Fruit fly (Drosophila melanogaster) whole organism, embryonic: ENCODE data around the gene TBC1d7.
A peak's percentile ranks its signal among the peaks of the same experiment; 100 is the strongest.

Experiments used
- CG10274 ChIP-seq: fragments of 200-800 bp; sonication (Bioruptor generic); optimal IDR thresholded peaks from 3 replicates; lab custom pipeline; 2017; ENCODE audit warnings: missing biosample characterization, mild to moderate bottlenecking, missing genetic modification characterization
- CG10462 ChIP-seq: fragments of 200-800 bp; sonication (Bioruptor generic); optimal IDR thresholded peaks from 2 replicates; lab custom pipeline; 2016; ENCODE audit warnings: missing biosample characterization, missing genetic modification characterization
- CG11247 ChIP-seq: fragments of 200-800 bp; sonication (Bioruptor generic); IDR thresholded peaks from 2 replicates; pipeline ENCODE4 v1.3.6; 2022; ENCODE audit warnings: missing biosample characterization, missing genetic modification characterization
- CG12155 ChIP-seq: fragments of 200-800 bp; sonication (Bioruptor generic); optimal IDR thresholded peaks from 3 replicates; lab custom pipeline; 2016; ENCODE audit warnings: missing biosample characterization, missing genetic modification characterization
- CG13287 ChIP-seq: fragments of 200-800 bp; sonication (Bioruptor generic); IDR thresholded peaks from 2 replicates; pipeline ENCODE4 v1.3.6; 2022; ENCODE audit warnings: missing biosample characterization, missing genetic modification characterization; ENCODE audit not compliant: partially characterized antibody
- CG15601 ChIP-seq: fragments of 200-800 bp; sonication (Bioruptor generic); optimal IDR thresholded peaks from 3 replicates; lab custom pipeline; 2019; ENCODE audit warnings: missing biosample characterization, mild to moderate bottlenecking, missing genetic modification characterization, moderate library complexity
- CG15696 ChIP-seq: fragments of 200-800 bp; sonication (Bioruptor generic); optimal IDR thresholded peaks from 2 replicates; lab custom pipeline; 2019; ENCODE audit warnings: missing biosample characterization, mild to moderate bottlenecking, missing genetic modification characterization, moderate library complexity
- CG17385 ChIP-seq: fragments of 200-800 bp; sonication (Bioruptor generic); optimal IDR thresholded peaks from 3 replicates; lab custom pipeline; 2018; ENCODE audit warnings: missing biosample characterization, mild to moderate bottlenecking, missing genetic modification characterization
- CG17802 ChIP-seq: fragments of 200-800 bp; sonication (Bioruptor generic); optimal IDR thresholded peaks from 2 replicates; lab custom pipeline; 2018; ENCODE audit warnings: missing biosample characterization, mild to moderate bottlenecking, missing genetic modification characterization, moderate library complexity
- CG18262 ChIP-seq: fragments of 200-800 bp; optimal IDR thresholded peaks from 3 replicates; lab custom pipeline; 2019; ENCODE audit warnings: missing biosample characterization, mild to moderate bottlenecking, missing genetic modification characterization, moderate library complexity
- CG18599 ChIP-seq: fragments of 200-800 bp; sonication (Bioruptor generic); optimal IDR thresholded peaks from 3 replicates; lab custom pipeline; 2017; ENCODE audit warnings: missing biosample characterization, missing genetic modification characterization, mild to moderate bottlenecking, moderate library complexity, missing genetic modification reagents
- CG30020 ChIP-seq: fragments of 200-800 bp; optimal IDR thresholded peaks from 2 replicates; lab custom pipeline; 2019; ENCODE audit warnings: missing biosample characterization, mild to moderate bottlenecking, missing genetic modification characterization, moderate library complexity
- CG30403 ChIP-seq: fragments of 200-800 bp; sonication (Bioruptor generic); optimal IDR thresholded peaks from 3 replicates; lab custom pipeline; 2016; ENCODE audit warnings: missing biosample characterization, missing genetic modification characterization
- CG6175 ChIP-seq: fragments of 200-800 bp; sonication (Bioruptor generic); IDR thresholded peaks from 3 replicates; pipeline ENCODE4 v1.3.6; 2022; ENCODE audit warnings: missing biosample characterization, missing genetic modification characterization
- CG6765 ChIP-seq: fragments of 200-800 bp; sonication (Bioruptor generic); optimal IDR thresholded peaks from 3 replicates; lab custom pipeline; 2017; ENCODE audit warnings: missing biosample characterization, mild to moderate bottlenecking, missing genetic modification characterization
- CG6813 ChIP-seq: fragments of 200-800 bp; sonication (Bioruptor generic); optimal IDR thresholded peaks from 2 replicates; lab custom pipeline; 2017; ENCODE audit warnings: missing biosample characterization, missing genetic modification characterization, mild to moderate bottlenecking, moderate library complexity, missing genetic modification reagents
- CG8388 ChIP-seq: fragments of 200-800 bp; sonication (Bioruptor generic); optimal IDR thresholded peaks from 2 replicates; lab custom pipeline; 2019; ENCODE audit warnings: missing biosample characterization, mild to moderate bottlenecking, missing genetic modification characterization, moderate library complexity
- CG9609 ChIP-seq: fragments of 200-800 bp; sonication (Bioruptor generic); optimal IDR thresholded peaks from 3 replicates; lab custom pipeline; 2016; ENCODE audit warnings: missing biosample characterization, missing genetic modification characterization
- Drgx ChIP-seq: fragments of 200-800 bp; sonication (Bioruptor generic); IDR thresholded peaks from 2 replicates; pipeline ENCODE4 v1.3.6; 2022; ENCODE audit warnings: missing biosample characterization, missing genetic modification characterization
- E2f1 ChIP-seq: fragments of 200-800 bp; sonication (Bioruptor generic); IDR thresholded peaks from 2 replicates; pipeline ENCODE4 v1.3.6; 2022; ENCODE audit warnings: missing biosample characterization, missing genetic modification characterization
- Ets65A ChIP-seq: fragments of 200-800 bp; sonication (Bioruptor generic); peaks from one replicate; lab custom pipeline; 2016; ENCODE audit warnings: missing biosample characterization, missing genetic modification characterization
- Med ChIP-seq: fragments of 200-800 bp; sonication (Bioruptor generic); peaks from one replicate; lab custom pipeline; 2016; ENCODE audit warnings: missing biosample characterization, missing genetic modification characterization, mild to moderate bottlenecking, inconsistent platforms, moderate library complexity
- Mrtf ChIP-seq: fragments of 200-800 bp; sonication (Bioruptor generic); IDR thresholded peaks from 3 replicates; pipeline ENCODE4 v1.3.6; 2022; ENCODE audit warnings: missing biosample characterization, missing genetic modification characterization
- Ptx1 ChIP-seq: fragments of 200-800 bp; sonication (Bioruptor generic); IDR thresholded peaks from 2 replicates; pipeline ENCODE4 v1.3.6; 2022; ENCODE audit warnings: missing biosample characterization, missing genetic modification characterization
- Ssrp ChIP-seq: fragments of 200-800 bp; sonication (Bioruptor generic); optimal IDR thresholded peaks from 2 replicates; lab custom pipeline; 2018; ENCODE audit warnings: missing biosample characterization, mild to moderate bottlenecking, missing genetic modification characterization, moderate library complexity
- az2 ChIP-seq: fragments of 200-800 bp; sonication (Bioruptor generic); optimal IDR thresholded peaks from 3 replicates; lab custom pipeline; 2016; ENCODE audit warnings: missing biosample characterization, missing genetic modification characterization
- bcd ChIP-seq: fragments of 200-800 bp; sonication (Bioruptor generic); optimal IDR thresholded peaks from 2 replicates; lab custom pipeline; 2017; ENCODE audit warnings: missing biosample characterization, mild to moderate bottlenecking, missing genetic modification characterization
- bowl ChIP-seq: fragments of 200-800 bp; sonication (Bioruptor generic); IDR thresholded peaks from 2 replicates; pipeline ENCODE4 v1.3.6; 2022; ENCODE audit warnings: missing biosample characterization, missing genetic modification characterization
- bsh ChIP-seq, 2 experiments: fragments of 200-800 bp; sonication (Bioruptor generic); optimal IDR thresholded peaks; 2 replicates each; lab custom pipeline; 2017 to 2018; ENCODE audit warnings: mild to moderate bottlenecking in 2 of 2, missing biosample characterization in 2 of 2, missing genetic modification characterization in 2 of 2, moderate library complexity in 1 of 2
- cato ChIP-seq: fragments of 200-800 bp; sonication (Bioruptor generic); optimal IDR thresholded peaks from 2 replicates; lab custom pipeline; 2016; ENCODE audit warnings: missing biosample characterization, missing genetic modification characterization, borderline replicate concordance
- disco-r ChIP-seq: fragments of 200-800 bp; sonication (Bioruptor generic); optimal IDR thresholded peaks from 2 replicates; lab custom pipeline; 2016; ENCODE audit warnings: missing biosample characterization, missing genetic modification characterization
- dpn ChIP-seq, 2 experiments: fragments of 200-800 bp; sonication (Bioruptor generic); optimal IDR thresholded peaks; 3 replicates each; lab custom pipeline; 2016; ENCODE audit warnings: missing biosample characterization in 2 of 2, missing genetic modification characterization in 2 of 2
- gce ChIP-seq: fragments of 200-800 bp; sonication (Bioruptor generic); IDR thresholded peaks from 3 replicates; pipeline ENCODE4 v1.3.6; 2022; ENCODE audit warnings: missing biosample characterization, missing genetic modification characterization
- gt ChIP-seq: fragments of 200-800 bp; sonication (Bioruptor generic); IDR thresholded peaks from 2 replicates; pipeline ENCODE4 v1.3.6; 2022; ENCODE audit warnings: missing biosample characterization, missing genetic modification characterization
- jumu ChIP-seq: fragments of 200-800 bp; sonication (Bioruptor generic); optimal IDR thresholded peaks from 3 replicates; lab custom pipeline; 2016; ENCODE audit warnings: missing biosample characterization, missing genetic modification characterization
- knrl ChIP-seq: fragments of 200-800 bp; sonication (Bioruptor generic); IDR thresholded peaks from 3 replicates; pipeline ENCODE4 v1.3.6; 2022; ENCODE audit warnings: missing biosample characterization, missing genetic modification characterization; ENCODE audit not compliant: partially characterized antibody
- lbe ChIP-seq: fragments of 200-800 bp; sonication (Bioruptor generic); optimal IDR thresholded peaks from 2 replicates; lab custom pipeline; 2016; ENCODE audit warnings: missing biosample characterization, mild to moderate bottlenecking, missing genetic modification characterization
- lmd ChIP-seq: fragments of 200-800 bp; sonication (Bioruptor generic); IDR thresholded peaks from 2 replicates; pipeline ENCODE4 v1.3.6; 2022; ENCODE audit warnings: missing biosample characterization, missing genetic modification characterization
- repo ChIP-seq: fragments of 200-800 bp; sonication (Bioruptor generic); optimal IDR thresholded peaks from 2 replicates; lab custom pipeline; 2016; ENCODE audit warnings: missing biosample characterization, missing genetic modification characterization
- rib ChIP-seq: fragments of 200-800 bp; sonication (Bioruptor generic); IDR thresholded peaks from 2 replicates; pipeline ENCODE4 v1.3.6; 2022; ENCODE audit warnings: missing biosample characterization, missing genetic modification characterization
- sens ChIP-seq: fragments of 200-800 bp; sonication (Bioruptor generic); peaks from one replicate; lab custom pipeline; 2016; ENCODE audit warnings: missing biosample characterization, missing genetic modification characterization
- sisA ChIP-seq: fragments of 200-800 bp; sonication (Bioruptor generic); IDR thresholded peaks from 2 replicates; pipeline ENCODE4 v1.3.6; 2022; ENCODE audit warnings: missing biosample characterization, missing genetic modification characterization
- slbo ChIP-seq: fragments of 200-800 bp; sonication (Bioruptor generic); IDR thresholded peaks from 2 replicates; pipeline ENCODE4 v1.3.6; 2022; ENCODE audit warnings: missing biosample characterization, missing genetic modification characterization
- zfh1 ChIP-seq: fragments of 200-800 bp; sonication (Bioruptor generic); IDR thresholded peaks from 3 replicates; pipeline ENCODE4 v1.3.6; 2022; ENCODE audit warnings: missing biosample characterization, missing genetic modification characterization

The TBC1d7 gene

DNA sequence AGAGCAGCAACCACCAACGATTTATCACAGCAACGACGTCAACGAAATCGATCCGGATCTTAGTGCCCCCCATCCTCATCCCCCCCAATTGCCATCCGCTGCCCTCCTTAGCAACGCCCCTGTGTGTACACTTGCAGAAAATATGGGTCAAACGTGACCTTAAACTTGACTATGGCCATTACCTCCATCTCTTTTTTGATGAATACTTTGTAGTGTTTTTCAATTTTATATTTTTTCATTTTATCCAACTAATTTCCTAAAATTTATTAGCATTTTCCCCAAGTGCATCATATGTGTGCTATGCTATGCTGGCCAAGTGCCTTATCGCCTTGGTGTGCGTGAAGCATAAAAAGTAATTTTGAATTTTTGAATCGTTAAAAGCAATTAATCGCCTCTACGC, 18.6 kb upstream of the TBC1d7 start (continued):
- TF ChIP-seq CG17802 (tag; lab: Kevin White, UChicago) (peak; percentile 4), bsh (GFP tag; optimal IDR thresholded peaks at IDR 0.05; lab: Kevin White, UChicago) (peak; percentile 30 to 58), CG6813 (GFP tag; lab: Kevin White, UChicago) (no peak), CG6765 (GFP tag; lab: Kevin White, UChicago) (no peak), zfh1 (GFP tag; lab: Robert Waterston, UW) (peak; percentile 53; the same call in 1 of the 3 replicates), sens (GFP tag; lab: Kevin White, UChicago) (peak; percentile 82), CG10462 (GFP tag; lab: Kevin White, UChicago) (no peak), CG11247 (0 out of 2 replicates have a peak, but pooled peaks have one; percentile 14), bcd (GFP tag; lab: Kevin White, UChicago) (peak; percentile 26), E2f1 (GFP tag; lab: Robert Waterston, UW) (peak; percentile 58), repo (GFP tag; lab: Kevin White, UChicago) (no peak), lmd (peak; percentile 33; the same call in 1 of the 2 replicates)

DNA sequence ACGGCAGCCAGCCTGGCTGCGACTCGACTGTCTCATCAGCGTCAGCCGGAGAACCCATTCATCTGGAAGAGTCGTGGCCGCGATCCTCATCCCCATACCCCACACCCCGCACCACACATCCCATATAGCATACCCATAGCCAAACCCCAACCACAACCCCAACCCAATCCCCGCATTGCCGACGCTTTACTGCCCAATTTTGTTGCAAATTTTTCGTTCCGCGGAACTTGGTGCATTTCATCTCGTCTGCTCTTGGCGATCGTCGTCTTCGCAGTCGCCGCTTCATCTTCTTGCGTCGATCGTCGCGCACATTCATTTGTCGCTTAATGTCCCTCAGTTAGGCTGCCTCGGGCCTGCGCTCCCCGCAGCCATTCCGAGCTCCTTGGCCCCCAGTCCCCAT, 18.2 kb upstream of the TBC1d7 start:
- TF ChIP-seq CG12155 (GFP tag; lab: Kevin White, UChicago) (no peak), sisA (GFP tag; lab: Robert Waterston, UW) (no peak), CG15601 (tag; lab: Kevin White, UChicago) (no peak), az2 (no peak), CG30020 (tag; lab: Kevin White, UChicago) (no peak), CG15696 (tag; lab: Kevin White, UChicago) (no peak), Ets65A (GFP tag; lab: Kevin White, UChicago) (peak; percentile 57), rib (GFP tag; lab: Robert Waterston, UW) (no peak), gce (GFP tag; lab: Robert Waterston, UW) (no peak)
- TF ChIP-seq, all 482 proteins: peak for 1

DNA sequence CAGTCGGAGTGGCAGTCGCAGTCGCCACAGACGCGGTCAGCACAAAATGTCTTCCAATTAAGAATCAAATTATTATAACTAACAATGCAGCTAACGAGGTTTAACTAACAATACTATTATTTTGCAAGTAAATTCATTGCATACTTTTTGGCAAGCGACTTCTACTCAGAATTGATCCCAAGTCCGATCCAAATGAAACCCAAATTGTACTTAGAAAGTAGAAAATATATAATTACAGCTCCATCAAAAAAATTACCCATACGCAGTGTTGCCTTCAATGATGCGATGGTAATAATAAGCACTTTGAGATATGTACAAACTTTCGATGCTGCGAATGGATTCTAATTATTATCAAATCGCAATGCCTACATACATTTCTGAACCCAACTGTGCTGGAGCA, 17.7 kb upstream of the TBC1d7 start:
- TF ChIP-seq bsh (GFP tag; optimal IDR thresholded peaks at IDR 0.05; lab: Kevin White, UChicago) (peak in 1 of 2 experiments; percentile 48), CG6175 (GFP tag; lab: Robert Waterston, UW) (no peak), Drgx (GFP tag; lab: Robert Waterston, UW) (peak; percentile 31; the same call in 1 of the 2 replicates)

DNA sequence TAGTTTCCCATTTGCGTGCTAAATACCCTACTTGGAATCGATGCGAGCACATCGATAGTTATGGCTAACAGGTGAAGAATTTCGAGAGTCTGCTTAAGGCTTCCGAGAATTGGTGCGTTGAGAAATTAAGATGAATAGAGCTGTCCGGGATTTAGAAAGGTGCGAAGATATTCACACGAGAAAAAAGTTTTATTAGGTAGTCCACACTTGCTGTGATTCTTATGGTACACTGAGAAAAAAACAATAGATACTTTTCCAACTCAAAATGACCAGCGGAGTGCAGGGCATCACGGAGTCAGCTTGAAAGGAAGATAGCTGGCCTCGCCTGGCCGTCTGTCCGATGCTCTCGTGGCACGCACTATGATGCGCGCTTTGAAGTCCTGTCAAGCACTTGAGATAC, 17.0 kb upstream of the TBC1d7 start:
- TF ChIP-seq CG10274 (GFP tag; lab: Kevin White, UChicago): peak; percentile 58
- TF ChIP-seq bsh (GFP tag; optimal IDR thresholded peaks at IDR 0.05; lab: Kevin White, UChicago): peak in 1 of 2 experiments; percentile 86
- no peak for TF ChIP-seq Mrtf
- no peak for TF ChIP-seq CG9609 (GFP tag; lab: Kevin White, UChicago)
- peak; percentile 7 for TF ChIP-seq Med

DNA sequence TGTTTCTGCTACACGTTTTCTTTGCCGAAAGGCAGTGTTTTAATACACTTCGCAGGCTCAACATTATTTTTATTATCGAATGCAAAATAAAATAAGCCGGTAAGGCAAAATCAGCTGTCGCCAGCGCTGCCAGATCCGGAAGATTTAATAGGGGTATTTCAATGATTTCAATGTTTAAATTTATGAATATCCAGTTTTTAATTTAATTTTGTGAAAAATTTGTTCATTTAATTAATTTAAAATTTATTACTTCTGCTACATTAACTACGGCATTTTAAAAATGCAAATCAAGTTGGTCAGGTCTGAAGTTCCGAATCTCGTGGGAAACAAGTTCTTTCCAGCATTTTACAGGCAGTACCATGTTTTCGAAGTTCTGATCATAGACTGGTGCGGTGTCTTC, 12.7 kb upstream of the TBC1d7 start, which contains the start of gene Slimp:
Gene Slimp (minus strand): TSS at position 130 of the 400 bp plus-strand sequence.
- peak in 1 of 2 experiments; percentile 22 for TF ChIP-seq dpn (GFP tag; optimal IDR thresholded peaks at IDR 0.05; lab: Kevin White, UChicago)
- peak; percentile 10 for TF ChIP-seq CG18262 (tag; lab: Kevin White, UChicago)
- peak; percentile 39 for TF ChIP-seq CG13287 (GFP tag; lab: Robert Waterston, UW)
- 0 out of 3 replicates have a peak, but pooled peaks have one; percentile 17 for TF ChIP-seq knrl
- peak; percentile 5 for TF ChIP-seq CG8388
- 0 out of 2 replicates have a peak, but pooled peaks have one; percentile 20 for TF ChIP-seq Ptx1
- no peak for TF ChIP-seq cato (GFP tag; lab: Kevin White, UChicago)
- peak; percentile 26 for TF ChIP-seq CG30403 (GFP tag; lab: Kevin White, UChicago)
- peak; percentile 7 for TF ChIP-seq lbe (GFP tag; lab: Kevin White, UChicago)
- peak; percentile 29; the same call in 1 of the 2 replicates for TF ChIP-seq slbo
- TF ChIP-seq CG18599 (GFP tag; lab: Kevin White, UChicago): peak; percentile 42
- no peak for TF ChIP-seq disco-r (GFP tag; lab: Kevin White, UChicago)
- peak; percentile 82 for TF ChIP-seq sens (GFP tag; lab: Kevin White, UChicago)
- no peak for TF ChIP-seq Ssrp (tag; lab: Kevin White, UChicago)
- no peak for TF ChIP-seq jumu
- TF ChIP-seq bowl (GFP tag; lab: Robert Waterston, UW): no peak
- peak; percentile 8 for TF ChIP-seq CG17385 (GFP tag; lab: Kevin White, UChicago)
- no peak for TF ChIP-seq gt (GFP tag; lab: Robert Waterston, UW)
